Fruit fly (Drosophila melanogaster) whole organism: Measurements from ENCODE around the gene CG43163.
A peak's percentile ranks its signal among the peaks of the same experiment; 100 is the strongest.

ENCODE experiments used
- CG8478 ChIP-seq: fragments of >200 bp; optimal IDR thresholded peaks from 2 replicates; lab custom pipeline; 2018; ENCODE audit warnings: inconsistent platforms
- Dll ChIP-seq: fragments of >200 bp; optimal IDR thresholded peaks from 2 replicates; lab custom pipeline; 2017
- EcR ChIP-seq, 2 experiments: fragments of >200 bp; optimal IDR thresholded peaks; 2 replicates each; lab custom pipeline; 2017; ENCODE audit warnings: missing biosample characterization in 2 of 2, missing genetic modification characterization in 2 of 2, missing genetic modification reagents in 2 of 2
- pan ChIP-seq: fragments of >200 bp; optimal IDR thresholded peaks from 2 replicates; lab custom pipeline; 2017
- psq ChIP-seq: fragments of >200 bp; optimal IDR thresholded peaks from 2 replicates; lab custom pipeline; 2017
- usp ChIP-seq: fragments of >200 bp; optimal IDR thresholded peaks from 2 replicates; lab custom pipeline; 2017; ENCODE audit warnings: missing biosample characterization, missing genetic modification characterization, mixed read lengths

The CG43163 gene

dm6 chr3L:8457866-8458766 is 48.8 kb downstream of the CG43163 start:
- TF ChIP-seq usp (GFP tag; lab: Kevin White, UChicago) (no peak), Dll (lab: Kevin White, UChicago) (no peak), CG8478 (no peak), pan (lab: Kevin White, UChicago) (no peak), EcR (GFP tag; optimal IDR thresholded peaks at IDR 0.05; lab: Kevin White, UChicago) (no peak), psq (lab: Kevin White, UChicago) (no peak)

dm6 chr3L:8456472-8457049 is 50.4 kb downstream of the CG43163 start:
- TF ChIP-seq CG8478 (no peak), psq (lab: Kevin White, UChicago) (no peak), Dll (lab: Kevin White, UChicago) (no peak), pan (lab: Kevin White, UChicago) (no peak)

dm6 chr3L:8455015-8455908 is 51.7 kb downstream of the CG43163 start:
- no peak for TF ChIP-seq psq (lab: Kevin White, UChicago)
- no peak for TF ChIP-seq Dll (lab: Kevin White, UChicago)
- TF ChIP-seq EcR (GFP tag; optimal IDR thresholded peaks at IDR 0.05; lab: Kevin White, UChicago), result peak in 1 of 2 experiments; percentile 19
- peak; percentile 9 for TF ChIP-seq CG8478
- TF ChIP-seq pan (lab: Kevin White, UChicago), result no peak

dm6 chr3L:8453443-8454360 is 53.2 kb downstream of the CG43163 start:
- TF ChIP-seq pan (lab: Kevin White, UChicago), result no peak
- TF ChIP-seq CG8478, result no peak
- no peak for TF ChIP-seq usp (GFP tag; lab: Kevin White, UChicago)
- TF ChIP-seq EcR (GFP tag; optimal IDR thresholded peaks at IDR 0.05; lab: Kevin White, UChicago), result no peak
- TF ChIP-seq psq (lab: Kevin White, UChicago), result no peak
- no peak for TF ChIP-seq Dll (lab: Kevin White, UChicago)

- TF ChIP-seq psq (lab: Kevin White, UChicago) (no peak), usp (GFP tag; lab: Kevin White, UChicago) (no peak), EcR (GFP tag; optimal IDR thresholded peaks at IDR 0.05; lab: Kevin White, UChicago) (no peak), Dll (lab: Kevin White, UChicago) (no peak), pan (lab: Kevin White, UChicago) (no peak), CG8478 (no peak)
These were observed 54.0 kb downstream of the CG43163 start for dm6 chr3L:8452986-8453385.

- TF ChIP-seq pan (lab: Kevin White, UChicago) (no peak), CG8478 (no peak), usp (GFP tag; lab: Kevin White, UChicago) (no peak), Dll (lab: Kevin White, UChicago) (no peak), psq (lab: Kevin White, UChicago) (no peak), EcR (GFP tag; optimal IDR thresholded peaks at IDR 0.05; lab: Kevin White, UChicago) (no peak)
These were observed 54.9 kb downstream of the CG43163 start for dm6 chr3L:8451966-8452620.

dm6 chr3L:8450747-8451146 is 56.2 kb downstream of the CG43163 start:
- no peak for TF ChIP-seq usp (GFP tag; lab: Kevin White, UChicago)
- no peak for TF ChIP-seq Dll (lab: Kevin White, UChicago)
- TF ChIP-seq psq (lab: Kevin White, UChicago), result no peak
- no peak for TF ChIP-seq EcR (GFP tag; optimal IDR thresholded peaks at IDR 0.05; lab: Kevin White, UChicago)
- TF ChIP-seq CG8478, result no peak
- no peak for TF ChIP-seq pan (lab: Kevin White, UChicago)

- TF ChIP-seq CG8478 (no peak), Dll (lab: Kevin White, UChicago) (no peak), usp (GFP tag; lab: Kevin White, UChicago) (no peak), psq (lab: Kevin White, UChicago) (no peak), pan (lab: Kevin White, UChicago) (no peak), EcR (GFP tag; optimal IDR thresholded peaks at IDR 0.05; lab: Kevin White, UChicago) (no peak)
These were observed 56.9 kb downstream of the CG43163 start, which contains the start of gene Gug for dm6 chr3L:8449800-8450690. Gene Gug, plus strand, starts transcription at chr3L:8449922.

- no peak for TF ChIP-seq Dll (lab: Kevin White, UChicago)
- no peak for TF ChIP-seq pan (lab: Kevin White, UChicago)
- TF ChIP-seq psq (lab: Kevin White, UChicago), result no peak
- no peak for TF ChIP-seq EcR (GFP tag; optimal IDR thresholded peaks at IDR 0.05; lab: Kevin White, UChicago)
- no peak for TF ChIP-seq CG8478
These were observed 57.6 kb downstream of the CG43163 start, which contains the start of gene CG6983 for dm6 chr3L:8449202-8449799. Gene CG6983, minus strand, starts transcription at chr3L:8449377.
